Worm (Caenorhabditis elegans) whole organism, L2 larva: ENCODE results near the gene W03F8.4.

Experiments
- C34F6.9 ChIP-seq: fragments of 150-350 bp; optimal IDR thresholded peaks from 2 replicates; lab custom pipeline; 2014; ENCODE audit warnings: missing biosample characterization, missing genetic modification characterization
- F13H6.1 ChIP-seq: sonication (generic microtip); optimal IDR thresholded peaks from 2 replicates; lab custom pipeline; 2016; ENCODE audit warnings: missing genetic modification characterization, missing compliant biosample characterization
- R02D3.7 ChIP-seq: fragments of 150-350 bp; optimal IDR thresholded peaks from 2 replicates; lab custom pipeline; 2014; ENCODE audit warnings: missing biosample characterization, missing genetic modification characterization
- Y55F3AM.14 ChIP-seq: fragments of 200-800 bp; sonication (Bioruptor generic); optimal IDR thresholded peaks from 2 replicates; lab custom pipeline; 2018; ENCODE audit warnings: mild to moderate bottlenecking, missing genetic modification characterization, missing compliant biosample characterization
- ZK546.5 ChIP-seq: sonication (generic microtip); optimal IDR thresholded peaks from 2 replicates; lab custom pipeline; 2017; ENCODE audit warnings: missing biosample characterization, missing genetic modification characterization
- alr-1 ChIP-seq: fragments of 150-350 bp; optimal IDR thresholded peaks from 2 replicates; lab custom pipeline; 2014; ENCODE audit warnings: missing biosample characterization, missing genetic modification characterization
- ceh-16 ChIP-seq: fragments of 150-350 bp; optimal IDR thresholded peaks from 2 replicates; lab custom pipeline; 2014; ENCODE audit warnings: missing biosample characterization, missing genetic modification characterization
- crh-2 ChIP-seq: sonication (generic microtip); optimal IDR thresholded peaks from 2 replicates; lab custom pipeline; 2017; ENCODE audit warnings: missing biosample characterization, missing genetic modification characterization
- elt-1 ChIP-seq: fragments of 150-350 bp; optimal IDR thresholded peaks from 2 replicates; lab custom pipeline; 2014; ENCODE audit warnings: missing biosample characterization, missing genetic modification characterization
- fos-1 ChIP-seq: fragments of 150-350 bp; optimal IDR thresholded peaks from 2 replicates; lab custom pipeline; 2014; ENCODE audit warnings: missing biosample characterization, missing genetic modification characterization
- gmeb-1 ChIP-seq: fragments of 150-350 bp; optimal IDR thresholded peaks from 2 replicates; lab custom pipeline; 2014; ENCODE audit warnings: missing biosample characterization, missing genetic modification characterization
- lin-13 ChIP-seq: fragments of 150-350 bp; optimal IDR thresholded peaks from 2 replicates; lab custom pipeline; 2014; ENCODE audit warnings: missing biosample characterization, missing genetic modification reagents, missing genetic modification characterization
- lsy-2 ChIP-seq, 2 experiments: fragments of 150-350 bp in 1 of 2; sonication (generic microtip) in 1 of 2; optimal IDR thresholded peaks; 2 replicates each; lab custom pipeline; 2014 to 2017; ENCODE audit warnings: missing biosample characterization in 2 of 2, missing genetic modification characterization in 2 of 2
- mbf-1 ChIP-seq: sonication (generic microtip); optimal IDR thresholded peaks from 2 replicates; lab custom pipeline; 2017; ENCODE audit warnings: missing biosample characterization, missing genetic modification characterization
- mdl-1 ChIP-seq, 2 experiments: fragments of 150-350 bp in 1 of 2; sonication (generic microtip) in 1 of 2; optimal IDR thresholded peaks; 2 replicates each; lab custom pipeline; 2017; ENCODE audit warnings: missing biosample characterization in 2 of 2, missing genetic modification characterization in 2 of 2
- nhr-10 ChIP-seq: sonication (generic microtip); optimal IDR thresholded peaks from 2 replicates; lab custom pipeline; 2017; ENCODE audit warnings: missing biosample characterization, missing genetic modification characterization
- nhr-12 ChIP-seq: fragments of 150-350 bp; optimal IDR thresholded peaks from 2 replicates; lab custom pipeline; 2014; ENCODE audit warnings: missing biosample characterization, missing genetic modification characterization
- nhr-129 ChIP-seq: fragments of 150-350 bp; optimal IDR thresholded peaks from 2 replicates; lab custom pipeline; 2014; ENCODE audit warnings: missing biosample characterization, missing genetic modification characterization
- nhr-25 ChIP-seq: fragments of 150-350 bp; sonication (generic microtip); optimal IDR thresholded peaks from 3 replicates; lab custom pipeline; 2014; ENCODE audit warnings: missing biosample characterization, missing genetic modification characterization
- nhr-6 ChIP-seq: fragments of 150-350 bp; optimal IDR thresholded peaks from 2 replicates; lab custom pipeline; 2014; ENCODE audit warnings: missing biosample characterization, missing genetic modification characterization
- peb-1 ChIP-seq: fragments of 150-350 bp; optimal IDR thresholded peaks from 2 replicates; lab custom pipeline; 2014; ENCODE audit warnings: missing biosample characterization, missing genetic modification characterization
- sem-4 ChIP-seq: fragments of 150-350 bp; optimal IDR thresholded peaks from 2 replicates; lab custom pipeline; 2014; ENCODE audit warnings: missing biosample characterization, missing genetic modification reagents, missing genetic modification characterization
- sma-3 ChIP-seq: sonication (generic microtip); optimal IDR thresholded peaks from 2 replicates; lab custom pipeline; 2016; ENCODE audit warnings: missing genetic modification reagents, missing genetic modification characterization, missing compliant biosample characterization
- sma-9 ChIP-seq, 2 experiments: fragments of 150-350 bp in 1 of 2; sonication (generic microtip) in 1 of 2; optimal IDR thresholded peaks; 2 replicates each; lab custom pipeline; 2014 to 2016; ENCODE audit warnings: missing genetic modification characterization in 2 of 2, mild to moderate bottlenecking in 1 of 2, missing biosample characterization in 1 of 2, missing compliant biosample characterization in 1 of 2, missing genetic modification reagents in 1 of 2, moderate library complexity in 1 of 2
- snpc-4 ChIP-seq: fragments of 150-350 bp; optimal IDR thresholded peaks from 2 replicates; lab custom pipeline; 2014; ENCODE audit warnings: missing biosample characterization, missing genetic modification characterization
- unc-39 ChIP-seq: fragments of 150-350 bp; optimal IDR thresholded peaks from 2 replicates; lab custom pipeline; 2014; ENCODE audit warnings: missing biosample characterization, missing genetic modification characterization
- unc-55 ChIP-seq: fragments of 150-350 bp; sonication (generic microtip); optimal IDR thresholded peaks from 3 replicates; lab custom pipeline; 2014; ENCODE audit warnings: missing biosample characterization, missing genetic modification reagents, missing genetic modification characterization
- unc-62 ChIP-seq: fragments of 150-350 bp; optimal IDR thresholded peaks from 2 replicates; lab custom pipeline; 2014; ENCODE audit warnings: missing biosample characterization, missing genetic modification reagents, missing genetic modification characterization

W03F8.4 gene

DNA sequence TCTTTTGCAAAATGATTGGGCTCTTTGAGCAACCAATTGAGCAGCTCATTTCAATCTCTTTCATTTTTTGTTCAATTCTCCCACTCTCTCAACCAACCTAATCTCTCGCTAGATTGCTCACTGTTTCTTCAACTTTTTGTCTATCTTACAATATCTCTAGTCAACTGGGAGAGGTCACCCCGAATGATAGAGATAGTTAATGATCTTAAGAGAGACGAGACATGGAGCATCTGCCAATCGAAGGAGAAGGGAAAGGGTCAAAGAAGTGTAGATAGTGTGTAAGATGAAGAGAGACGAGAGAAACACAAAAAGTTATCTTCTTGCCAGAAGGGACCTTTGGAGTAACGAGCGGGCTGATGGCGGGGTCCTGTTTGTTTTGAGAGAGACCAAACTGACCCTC, 14.6 kb upstream of the W03F8.4 start:
- peak; percentile 41 for TF ChIP-seq sma-9 (GFP tag; optimal IDR thresholded peaks at IDR 0.05; lab: Kevin White, UChicago)
- TF ChIP-seq sma-9 (tag; optimal IDR thresholded peaks at IDR 0.05; lab: Kevin White, UChicago): no peak
- TF ChIP-seq C34F6.9 (tag; lab: Kevin White, UChicago): peak; percentile 48
- TF ChIP-seq nhr-129 (tag; lab: Kevin White, UChicago): peak; percentile 68
- TF ChIP-seq F13H6.1 (tag; lab: Kevin White, UChicago): peak; percentile 68
- no peak for TF ChIP-seq alr-1 (tag; lab: Kevin White, UChicago)

DNA sequence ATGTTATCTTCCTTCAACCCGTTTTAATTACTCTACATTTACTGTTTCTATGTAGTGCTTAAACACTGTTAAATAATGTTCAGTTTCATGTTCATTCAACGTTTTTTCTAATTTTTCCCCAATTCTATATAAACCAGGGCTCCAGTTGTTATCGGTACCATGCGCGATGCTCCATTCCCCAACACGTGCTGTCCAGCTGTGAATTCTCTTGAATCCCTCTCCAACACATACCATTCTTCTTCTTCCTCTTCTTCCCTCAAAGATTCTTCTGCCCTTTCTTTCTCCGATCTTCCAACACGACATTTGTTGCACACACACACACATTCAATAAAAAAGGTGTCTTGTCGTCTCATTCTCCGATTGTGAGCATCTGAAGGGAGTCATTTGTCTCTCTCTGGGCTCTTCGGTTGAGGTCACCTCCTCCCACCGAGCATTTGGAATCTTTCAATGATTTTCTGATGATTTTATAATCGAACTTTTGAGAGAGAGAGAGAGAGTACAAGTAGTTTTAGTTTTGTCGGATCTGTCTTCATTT, 11.9 kb upstream of the W03F8.4 start:
- TF ChIP-seq sma-3 (GFP tag; lab: Kevin White, UChicago): no peak
- peak; percentile 3 for TF ChIP-seq nhr-129 (tag; lab: Kevin White, UChicago)
- peak; percentile 9 for TF ChIP-seq F13H6.1 (tag; lab: Kevin White, UChicago)

DNA sequence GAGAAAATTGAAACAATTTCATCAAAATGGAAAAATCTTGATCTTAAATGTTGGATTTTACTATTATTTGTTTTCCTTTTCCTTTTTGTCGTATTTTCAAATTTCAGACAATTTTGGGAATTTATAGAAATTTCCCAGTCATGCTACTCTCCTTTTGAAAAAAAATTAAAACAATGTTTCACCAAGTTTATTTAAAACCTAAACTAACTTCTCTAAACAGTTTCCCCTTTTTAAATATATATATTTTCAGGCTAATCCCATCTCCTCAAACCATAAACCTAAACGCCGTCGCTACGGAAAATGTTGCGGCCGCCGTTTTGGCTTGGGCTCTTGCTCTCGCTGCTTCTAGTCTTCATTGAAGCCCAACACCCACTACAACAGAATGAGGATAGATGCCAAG, 10.9 kb upstream of the W03F8.4 start, which contains the start of gene lam-1:
lam-1 (plus strand) TSS at position 301 of the 400 bp plus-strand sequence.
- no peak for TF ChIP-seq mdl-1 (tag; optimal IDR thresholded peaks at IDR 0.05; lab: Kevin White, UChicago)
- TF ChIP-seq alr-1 (tag; lab: Kevin White, UChicago): no peak
- TF ChIP-seq nhr-12: no peak
- TF ChIP-seq C34F6.9 (tag; lab: Kevin White, UChicago): no peak
- TF ChIP-seq elt-1: no peak
- no peak for TF ChIP-seq peb-1

DNA sequence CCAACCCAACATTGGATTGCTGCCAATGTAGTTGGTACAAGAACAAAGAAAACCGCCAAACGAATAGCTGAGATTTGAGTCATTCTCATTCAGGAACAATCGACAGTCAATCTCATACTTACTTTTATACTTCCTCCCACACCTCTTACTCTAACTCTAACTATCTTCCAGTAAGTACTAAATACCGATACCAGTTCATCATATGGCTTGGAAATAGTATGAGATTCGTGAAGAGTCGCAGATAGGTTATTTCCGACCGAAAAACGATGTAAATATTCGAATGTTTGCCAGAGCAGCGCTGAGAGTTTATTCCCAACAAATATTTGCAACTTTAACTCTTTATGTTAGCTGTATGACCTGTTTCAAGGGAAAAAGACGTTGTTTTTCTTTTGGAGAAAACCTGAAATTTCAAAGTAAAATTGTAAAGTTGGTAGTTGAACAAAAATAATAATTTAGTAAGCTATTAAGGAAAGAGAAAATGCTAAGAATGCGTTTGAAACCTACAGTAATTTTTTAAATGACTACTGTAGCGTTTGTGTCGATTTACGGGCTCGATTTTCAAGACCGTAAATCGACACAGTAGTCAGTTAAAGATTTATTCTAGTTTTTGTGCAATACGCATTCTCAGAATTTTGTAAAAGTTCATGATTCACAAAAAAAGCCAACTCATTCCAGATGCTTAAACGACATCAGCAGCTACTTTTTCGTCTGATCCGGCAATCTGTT, 2.7 kb downstream of the W03F8.4 start, which contains the start of the genes W03F8.6 and mtrf-1L:
W03F8.6 (minus strand) TSS at position 101 of the 726 bp plus-strand sequence.
mtrf-1L (plus strand) TSS at position 676 of the 726 bp plus-strand sequence.
- peak; percentile 36 for TF ChIP-seq F13H6.1 (tag; lab: Kevin White, UChicago)
- no peak for TF ChIP-seq Y55F3AM.14
- no peak for TF ChIP-seq snpc-4 (tag; lab: Kevin White, UChicago)

DNA sequence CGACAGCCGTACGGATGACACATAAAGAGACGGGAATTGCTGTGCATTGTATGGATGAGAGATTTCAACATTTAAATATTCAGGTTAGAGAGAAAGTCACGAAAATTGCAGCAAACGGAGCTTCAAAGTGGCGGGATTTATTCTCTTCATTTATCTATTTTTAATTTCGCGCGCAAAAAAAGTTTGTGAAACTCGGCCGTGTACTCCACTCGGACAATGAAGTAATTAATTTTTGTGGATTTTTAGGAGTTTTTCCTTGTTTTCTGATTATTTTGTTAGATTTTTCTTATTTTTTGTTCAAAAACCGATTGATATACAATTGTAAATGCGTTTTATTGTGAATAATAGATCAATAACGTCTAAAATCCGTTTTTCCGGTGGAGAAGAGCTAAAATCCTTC, 4.1 kb downstream of the W03F8.4 start:
- TF ChIP-seq nhr-25 (tag; lab: Kevin White, UChicago) (no peak), unc-39 (no peak), gmeb-1 (peak; percentile 77), nhr-6 (tag; lab: Kevin White, UChicago) (no peak), ceh-16 (tag; lab: Kevin White, UChicago) (no peak), crh-2 (no peak), unc-55 (GFP tag; lab: Kevin White, UChicago) (peak; percentile 76), lsy-2 (tag; optimal IDR thresholded peaks at IDR 0.05; lab: Kevin White, UChicago) (peak in 1 of 2 experiments; percentile 53)

DNA sequence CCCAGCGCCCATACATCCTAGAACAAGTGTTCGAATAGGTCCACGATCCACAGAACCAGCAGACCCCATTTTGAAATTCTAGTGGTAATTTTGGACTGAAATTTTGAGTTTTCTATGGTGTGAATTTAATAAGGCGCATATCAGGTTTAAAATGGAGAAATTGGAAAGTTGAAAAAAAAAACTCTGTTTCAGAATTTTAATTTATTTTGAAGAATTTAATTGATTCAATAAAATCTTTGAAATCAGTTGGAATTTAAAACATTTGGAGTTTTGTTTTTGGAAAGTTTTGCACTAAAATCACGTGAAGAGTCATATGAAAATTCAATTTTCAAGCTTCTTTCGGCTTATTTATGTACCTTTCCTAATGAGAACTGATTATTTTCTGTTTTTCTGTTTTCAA, 11.6 kb downstream of the W03F8.4 start, which contains the start of gene gpa-18:
gpa-18 (minus strand) TSS at position 101 of the 400 bp plus-strand sequence.
- no peak for TF ChIP-seq unc-62
- no peak for TF ChIP-seq lin-13 (GFP tag; lab: Kevin White, UChicago)
- TF ChIP-seq mdl-1 (tag; optimal IDR thresholded peaks at IDR 0.05; lab: Kevin White, UChicago): no peak
- no peak for TF ChIP-seq nhr-10
- no peak for TF ChIP-seq ZK546.5
- no peak for TF ChIP-seq fos-1
- no peak for TF ChIP-seq alr-1 (tag; lab: Kevin White, UChicago)
- TF ChIP-seq R02D3.7 (tag; lab: Kevin White, UChicago): no peak
- no peak for TF ChIP-seq sem-4 (tag; lab: Kevin White, UChicago)
- TF ChIP-seq mbf-1 (tag; lab: Kevin White, UChicago): no peak
- no peak for TF ChIP-seq nhr-6 (tag; lab: Kevin White, UChicago)
- TF ChIP-seq peb-1: no peak
- TF ChIP-seq ceh-16 (tag; lab: Kevin White, UChicago): no peak
- no peak for TF ChIP-seq nhr-25 (tag; lab: Kevin White, UChicago)
- no peak for TF ChIP-seq crh-2
- TF ChIP-seq, all 48 proteins: peak for 0
